Fruit fly (Drosophila melanogaster) whole organism, embryonic: ENCODE results near the gene CG13258.

Experiments
- Asciz ChIP-seq: fragments of 200-800 bp; sonication (Bioruptor generic); optimal IDR thresholded peaks from 2 replicates; lab custom pipeline; 2017; ENCODE audit warnings: missing biosample characterization, mild to moderate bottlenecking, missing genetic modification characterization, missing genetic modification reagents
- CG10147 ChIP-seq: fragments of 200-800 bp; sonication (Bioruptor generic); optimal IDR thresholded peaks from 2 replicates; lab custom pipeline; 2019; ENCODE audit warnings: missing biosample characterization, mild to moderate bottlenecking, missing genetic modification characterization, moderate library complexity
- CG10431 ChIP-seq: fragments of 200-800 bp; sonication (Bioruptor generic); optimal IDR thresholded peaks from 3 replicates; lab custom pipeline; 2018; ENCODE audit warnings: missing biosample characterization, mild to moderate bottlenecking, missing genetic modification characterization
- CG10543 ChIP-seq: fragments of 200-800 bp; sonication (Bioruptor generic); optimal IDR thresholded peaks from 3 replicates; lab custom pipeline; 2017; ENCODE audit warnings: missing biosample characterization, mild to moderate bottlenecking, missing genetic modification characterization, moderate library complexity
- CG12155 ChIP-seq: fragments of 200-800 bp; sonication (Bioruptor generic); optimal IDR thresholded peaks from 3 replicates; lab custom pipeline; 2016; ENCODE audit warnings: missing biosample characterization, missing genetic modification characterization
- CG12219 ChIP-seq: fragments of 200-800 bp; sonication (Bioruptor generic); optimal IDR thresholded peaks from 3 replicates; lab custom pipeline; 2018; ENCODE audit warnings: missing biosample characterization, mild to moderate bottlenecking, missing genetic modification characterization
- CG1233 ChIP-seq: fragments of 200-800 bp; sonication (Bioruptor generic); optimal IDR thresholded peaks from 4 replicates; lab custom pipeline; 2018; ENCODE audit warnings: missing biosample characterization, mild to moderate bottlenecking, missing genetic modification characterization
- CG12391 ChIP-seq: fragments of 200-800 bp; sonication (Bioruptor generic); optimal IDR thresholded peaks from 3 replicates; lab custom pipeline; 2018; ENCODE audit warnings: missing biosample characterization, mild to moderate bottlenecking, missing genetic modification characterization, moderate library complexity
- CG1647 ChIP-seq: fragments of 200-800 bp; sonication (Bioruptor generic); optimal IDR thresholded peaks from 3 replicates; lab custom pipeline; 2016; ENCODE audit warnings: missing biosample characterization, missing genetic modification characterization
- CG16863 ChIP-seq: fragments of 200-800 bp; sonication (Bioruptor generic); optimal IDR thresholded peaks from 3 replicates; lab custom pipeline; 2016; ENCODE audit warnings: missing biosample characterization, missing genetic modification characterization
- CG18599 ChIP-seq: fragments of 200-800 bp; sonication (Bioruptor generic); optimal IDR thresholded peaks from 3 replicates; lab custom pipeline; 2017; ENCODE audit warnings: missing biosample characterization, missing genetic modification characterization, mild to moderate bottlenecking, moderate library complexity, missing genetic modification reagents
- CG18619 ChIP-seq: fragments of 200-800 bp; sonication (Bioruptor generic); optimal IDR thresholded peaks from 3 replicates; lab custom pipeline; 2017; ENCODE audit warnings: missing biosample characterization, mild to moderate bottlenecking, missing genetic modification characterization
- CG3163 ChIP-seq: fragments of 200-800 bp; sonication (Bioruptor generic); optimal IDR thresholded peaks from 3 replicates; lab custom pipeline; 2016; ENCODE audit warnings: missing biosample characterization, missing genetic modification characterization
- CG33213 ChIP-seq: fragments of 200-800 bp; sonication (Bioruptor generic); optimal IDR thresholded peaks from 3 replicates; lab custom pipeline; 2016; ENCODE audit warnings: missing biosample characterization, missing genetic modification characterization
- CG3847 ChIP-seq: fragments of 200-800 bp; sonication (Bioruptor generic); IDR thresholded peaks from 2 replicates; pipeline ENCODE4 v1.3.6; 2022; ENCODE audit warnings: missing biosample characterization, missing genetic modification characterization
- CG4282 ChIP-seq: fragments of 200-800 bp; sonication (Bioruptor generic); optimal IDR thresholded peaks from 2 replicates; lab custom pipeline; 2016; ENCODE audit warnings: missing biosample characterization, missing genetic modification characterization
- CG4707 ChIP-seq: fragments of 200-800 bp; sonication (Bioruptor generic); optimal IDR thresholded peaks from 2 replicates; lab custom pipeline; 2018; ENCODE audit warnings: missing biosample characterization, mild to moderate bottlenecking, missing genetic modification characterization, moderate library complexity
- CG5180 ChIP-seq: fragments of 200-800 bp; sonication (Bioruptor generic); optimal IDR thresholded peaks from 3 replicates; lab custom pipeline; 2017; ENCODE audit warnings: missing biosample characterization, missing genetic modification characterization, mild to moderate bottlenecking, moderate library complexity, missing genetic modification reagents
- CG5245 ChIP-seq: fragments of 200-800 bp; sonication (Bioruptor generic); optimal IDR thresholded peaks from 3 replicates; lab custom pipeline; 2016; ENCODE audit warnings: missing biosample characterization, missing genetic modification characterization
- CG6689 ChIP-seq: fragments of 200-800 bp; sonication (Bioruptor generic); IDR thresholded peaks from 2 replicates; pipeline ENCODE4 v1.3.6; 2022; ENCODE audit warnings: missing biosample characterization, missing genetic modification characterization
- CG6765 ChIP-seq: fragments of 200-800 bp; sonication (Bioruptor generic); optimal IDR thresholded peaks from 3 replicates; lab custom pipeline; 2017; ENCODE audit warnings: missing biosample characterization, mild to moderate bottlenecking, missing genetic modification characterization
- CG7556 ChIP-seq: fragments of 200-800 bp; sonication (Bioruptor generic); optimal IDR thresholded peaks from 2 replicates; lab custom pipeline; 2017; ENCODE audit warnings: missing biosample characterization, mild to moderate bottlenecking, missing genetic modification characterization
- CG8089 ChIP-seq: fragments of 200-800 bp; sonication (Bioruptor generic); optimal IDR thresholded peaks from 3 replicates; lab custom pipeline; 2016; ENCODE audit warnings: missing biosample characterization, missing genetic modification characterization
- CG8290 ChIP-seq, 3 experiments: fragments of 200-800 bp; sonication (Bioruptor generic); optimal IDR thresholded peaks; 2 replicates each; lab custom pipeline; 2016 to 2019; ENCODE audit warnings: missing biosample characterization in 3 of 3, missing genetic modification characterization in 3 of 3, mild to moderate bottlenecking in 2 of 3, moderate library complexity in 1 of 3
- CG8359 ChIP-seq: fragments of 200-800 bp; sonication (Bioruptor generic); optimal IDR thresholded peaks from 2 replicates; lab custom pipeline; 2017; ENCODE audit warnings: missing biosample characterization, mild to moderate bottlenecking, missing genetic modification characterization, borderline replicate concordance
- CG9817 ChIP-seq: fragments of 200-800 bp; sonication (Bioruptor generic); optimal IDR thresholded peaks from 2 replicates; lab custom pipeline; 2018; ENCODE audit warnings: missing biosample characterization, mild to moderate bottlenecking, missing genetic modification characterization, moderate library complexity
- Camta ChIP-seq: fragments of 200-800 bp; sonication (Bioruptor generic); optimal IDR thresholded peaks from 2 replicates; lab custom pipeline; 2016; ENCODE audit warnings: missing biosample characterization, missing genetic modification characterization
- Dref ChIP-seq: fragments of 200-800 bp; sonication (Bioruptor generic); IDR thresholded peaks from 2 replicates; pipeline ENCODE4 v1.3.6; 2022; ENCODE audit warnings: missing biosample characterization, missing genetic modification characterization
- Hey ChIP-seq: fragments of 200-800 bp; sonication (Bioruptor generic); optimal IDR thresholded peaks from 3 replicates; lab custom pipeline; 2018; ENCODE audit warnings: missing biosample characterization, mild to moderate bottlenecking, missing genetic modification characterization
- Meics ChIP-seq: fragments of 200-800 bp; sonication (Bioruptor generic); optimal IDR thresholded peaks from 2 replicates; lab custom pipeline; 2017; ENCODE audit warnings: missing biosample characterization, mild to moderate bottlenecking, missing genetic modification characterization
- Mes4 ChIP-seq: fragments of 200-800 bp; sonication (Bioruptor generic); optimal IDR thresholded peaks from 2 replicates; lab custom pipeline; 2016; ENCODE audit warnings: missing biosample characterization, missing genetic modification characterization
- Six4 ChIP-seq: fragments of 200-800 bp; sonication (Bioruptor generic); optimal IDR thresholded peaks from 2 replicates; lab custom pipeline; 2016; ENCODE audit warnings: missing biosample characterization, missing genetic modification characterization
- Ssrp ChIP-seq: fragments of 200-800 bp; sonication (Bioruptor generic); optimal IDR thresholded peaks from 2 replicates; lab custom pipeline; 2018; ENCODE audit warnings: missing biosample characterization, mild to moderate bottlenecking, missing genetic modification characterization, moderate library complexity
- ap ChIP-seq: fragments of 200-800 bp; sonication (Bioruptor generic); IDR thresholded peaks from 2 replicates; pipeline ENCODE4 v1.3.6; 2022; ENCODE audit warnings: missing biosample characterization, missing genetic modification characterization
- br ChIP-seq: fragments of >200 bp; optimal IDR thresholded peaks from 2 replicates; lab custom pipeline; 2017
- crc ChIP-seq: fragments of 200-800 bp; sonication (Bioruptor generic); optimal IDR thresholded peaks from 2 replicates; lab custom pipeline; 2016; ENCODE audit warnings: missing biosample characterization, missing genetic modification characterization
- grau ChIP-seq: fragments of 200-800 bp; optimal IDR thresholded peaks from 3 replicates; lab custom pipeline; 2019; ENCODE audit warnings: missing biosample characterization, mild to moderate bottlenecking, missing genetic modification characterization, moderate library complexity
- gro ChIP-seq: fragments of 200-800 bp; sonication (Bioruptor generic); optimal IDR thresholded peaks from 2 replicates; lab custom pipeline; 2016; ENCODE audit warnings: missing biosample characterization, missing genetic modification characterization
- pho ChIP-seq: fragments of 200-800 bp; sonication (Bioruptor generic); optimal IDR thresholded peaks from 2 replicates; lab custom pipeline; 2016; ENCODE audit warnings: missing biosample characterization, missing genetic modification characterization
- pita ChIP-seq: fragments of 200-800 bp; sonication (Bioruptor generic); optimal IDR thresholded peaks from 2 replicates; lab custom pipeline; 2017; ENCODE audit warnings: missing biosample characterization, mild to moderate bottlenecking, missing genetic modification characterization
- pzg ChIP-seq: fragments of 200-800 bp; sonication (Bioruptor generic); optimal IDR thresholded peaks from 3 replicates; lab custom pipeline; 2018; ENCODE audit warnings: missing biosample characterization, mild to moderate bottlenecking, missing genetic modification characterization, moderate library complexity
- sens ChIP-seq: fragments of 200-800 bp; sonication (Bioruptor generic); peaks from one replicate; lab custom pipeline; 2016; ENCODE audit warnings: missing biosample characterization, missing genetic modification characterization
- sna ChIP-seq: fragments of 200-800 bp; sonication (Bioruptor generic); IDR thresholded peaks from 2 replicates; pipeline ENCODE4 v1.3.6; 2022; ENCODE audit warnings: missing biosample characterization, missing genetic modification characterization; ENCODE audit not compliant: partially characterized antibody
- so ChIP-seq: fragments of 200-800 bp; sonication (Bioruptor generic); IDR thresholded peaks from 3 replicates; pipeline ENCODE4 v1.3.6; 2022; ENCODE audit warnings: missing biosample characterization, missing genetic modification characterization
- sob ChIP-seq: fragments of 200-800 bp; sonication (Bioruptor generic); IDR thresholded peaks from 2 replicates; pipeline ENCODE4 v1.3.6; 2022; ENCODE audit warnings: missing biosample characterization, missing genetic modification characterization
- stc ChIP-seq: fragments of 200-800 bp; sonication (Bioruptor generic); IDR thresholded peaks from 2 replicates; pipeline ENCODE4 v1.3.6; 2022; ENCODE audit warnings: missing biosample characterization, missing genetic modification characterization
- tna ChIP-seq: fragments of 200-800 bp; sonication (Bioruptor generic); IDR thresholded peaks from 2 replicates; pipeline ENCODE4 v1.3.6; 2022; ENCODE audit warnings: missing biosample characterization, missing genetic modification characterization; ENCODE audit not compliant: partially characterized antibody
- vvl ChIP-seq: fragments of 200-800 bp; sonication (Bioruptor generic); IDR thresholded peaks from 2 replicates; pipeline ENCODE4 v1.3.6; 2022; ENCODE audit warnings: missing biosample characterization, missing genetic modification characterization

The CG13258 gene

DNA sequence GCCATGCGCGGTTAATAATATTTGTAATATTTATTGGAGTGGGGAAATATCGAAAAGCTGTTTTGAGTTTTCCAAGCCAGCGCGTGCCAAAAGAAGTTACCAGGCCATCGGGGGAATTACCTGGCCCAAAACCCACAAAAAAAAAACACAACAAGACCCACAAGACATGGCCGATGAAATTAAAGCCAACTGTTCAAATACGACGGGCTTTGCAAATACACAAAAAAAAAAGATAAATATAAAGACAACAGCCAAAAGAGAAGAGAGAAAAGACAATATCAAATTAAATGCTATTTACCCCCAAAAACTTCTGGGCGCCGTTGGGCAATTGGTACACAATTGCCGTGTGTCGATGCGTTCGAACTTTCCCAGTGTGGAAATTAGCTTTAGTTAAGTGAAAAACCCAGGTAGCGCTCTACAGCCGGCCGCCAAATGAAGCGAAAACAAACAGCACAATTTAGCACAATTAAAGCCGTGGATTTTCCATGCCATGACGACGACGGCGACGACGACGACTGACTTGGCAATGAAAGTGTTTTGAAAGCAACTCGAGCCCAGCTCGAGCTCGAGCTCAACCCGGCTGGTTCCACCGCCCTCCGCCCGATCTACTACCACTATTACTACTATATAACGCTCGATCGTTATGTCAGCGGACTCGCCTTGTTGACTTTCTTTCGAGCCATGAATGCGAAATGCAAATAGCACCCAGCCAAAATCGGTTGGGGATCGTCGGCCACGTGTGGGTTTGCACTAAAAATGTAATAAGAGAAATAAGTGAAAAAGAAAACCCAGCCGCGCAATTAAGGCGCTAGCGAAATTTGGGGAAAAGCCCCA is 25.2 kb upstream of the CG13258 start (continued):
- TF ChIP-seq CG5245 (GFP tag; lab: Kevin White, UChicago): no peak
- TF ChIP-seq CG10543: peak; percentile 79
- peak; percentile 38; the same call in 1 of the 2 replicates for TF ChIP-seq sob (GFP tag; lab: Robert Waterston, UW)
- TF ChIP-seq CG10431 (GFP tag; lab: Kevin White, UChicago): peak; percentile 64
- peak; percentile 34; the same call in 1 of the 2 replicates for TF ChIP-seq CG3847 (GFP tag; lab: Robert Waterston, UW)
- no peak for TF ChIP-seq tna (GFP tag; lab: Robert Waterston, UW)
- peak; percentile 58 for TF ChIP-seq CG18599
- peak; percentile 54 for TF ChIP-seq CG4707
- 0 out of 2 replicates have a peak, but pooled peaks have one; percentile 12 for TF ChIP-seq CG6689 (GFP tag; lab: Robert Waterston, UW)
- peak; percentile 8 for TF ChIP-seq CG8089 (GFP tag; lab: Kevin White, UChicago)
- peak; percentile 19; the same call in 1 of the 2 replicates for TF ChIP-seq vvl
- peak; percentile 55 for TF ChIP-seq CG7556 (GFP tag; lab: Kevin White, UChicago)
- TF ChIP-seq Meics: peak; percentile 55
- TF ChIP-seq CG4282 (GFP tag; lab: Kevin White, UChicago): no peak
- peak; percentile 37 for TF ChIP-seq CG1647
- no peak for TF ChIP-seq pzg (GFP tag; lab: Kevin White, UChicago)
- TF ChIP-seq so (GFP tag; lab: Robert Waterston, UW): peak; percentile 54; the same call in 2 of the 3 replicates
- peak; percentile 1 for TF ChIP-seq CG12391 (tag; lab: Kevin White, UChicago)
- peak; percentile 39 for TF ChIP-seq pho (GFP tag; lab: Kevin White, UChicago)
- peak; percentile 4 for TF ChIP-seq Camta
- TF ChIP-seq sens (GFP tag; lab: Kevin White, UChicago): peak; percentile 83
- TF ChIP-seq Six4 (GFP tag; lab: Kevin White, UChicago): peak; percentile 18
- peak; percentile 11; the same call in 1 of the 2 replicates for TF ChIP-seq ap (GFP tag; lab: Robert Waterston, UW)
- peak; percentile 0 for TF ChIP-seq Hey (tag; lab: Kevin White, UChicago)
- TF ChIP-seq crc (GFP tag; lab: Kevin White, UChicago): peak; percentile 55
- peak; percentile 25 for TF ChIP-seq CG12155 (GFP tag; lab: Kevin White, UChicago)
- peak; percentile 12 for TF ChIP-seq CG3163
- TF ChIP-seq gro (GFP tag; lab: Kevin White, UChicago): peak; percentile 39
- no peak for TF ChIP-seq grau (tag; lab: Kevin White, UChicago)
- TF ChIP-seq CG8290 (GFP tag; optimal IDR thresholded peaks at IDR 0.05; lab: Kevin White, UChicago): no peak
- peak in 1 of 2 experiments; percentile 35 for TF ChIP-seq CG8290 (tag; optimal IDR thresholded peaks at IDR 0.05; lab: Kevin White, UChicago)
- TF ChIP-seq CG10147: peak; percentile 41
- TF ChIP-seq CG6765 (GFP tag; lab: Kevin White, UChicago): peak; percentile 50
- peak; percentile 32 for TF ChIP-seq Asciz (GFP tag; lab: Kevin White, UChicago)
- TF ChIP-seq sna (GFP tag; lab: Robert Waterston, UW): no peak
- no peak for TF ChIP-seq br (lab: Kevin White, UChicago)
- peak; percentile 65 for TF ChIP-seq CG5180 (GFP tag; lab: Kevin White, UChicago)
- peak; percentile 32 for TF ChIP-seq CG33213 (GFP tag; lab: Kevin White, UChicago)
- TF ChIP-seq CG16863 (GFP tag; lab: Kevin White, UChicago): no peak
- TF ChIP-seq CG8359 (GFP tag; lab: Kevin White, UChicago): no peak
- TF ChIP-seq stc (GFP tag; lab: Robert Waterston, UW): peak; percentile 43; the same call in 1 of the 2 replicates
- TF ChIP-seq CG18619 (GFP tag; lab: Kevin White, UChicago): peak; percentile 40
- no peak for TF ChIP-seq Ssrp (tag; lab: Kevin White, UChicago)
- no peak for TF ChIP-seq pita (GFP tag; lab: Kevin White, UChicago)
- TF ChIP-seq CG1233: peak; percentile 15
- no peak for TF ChIP-seq Dref (GFP tag; lab: Robert Waterston, UW)
- peak; percentile 18 for TF ChIP-seq CG9817 (tag; lab: Kevin White, UChicago)
- no peak for TF ChIP-seq CG12219
- peak; percentile 9 for TF ChIP-seq Mes4 (GFP tag; lab: Kevin White, UChicago)
